In the genomic region with DNA sequence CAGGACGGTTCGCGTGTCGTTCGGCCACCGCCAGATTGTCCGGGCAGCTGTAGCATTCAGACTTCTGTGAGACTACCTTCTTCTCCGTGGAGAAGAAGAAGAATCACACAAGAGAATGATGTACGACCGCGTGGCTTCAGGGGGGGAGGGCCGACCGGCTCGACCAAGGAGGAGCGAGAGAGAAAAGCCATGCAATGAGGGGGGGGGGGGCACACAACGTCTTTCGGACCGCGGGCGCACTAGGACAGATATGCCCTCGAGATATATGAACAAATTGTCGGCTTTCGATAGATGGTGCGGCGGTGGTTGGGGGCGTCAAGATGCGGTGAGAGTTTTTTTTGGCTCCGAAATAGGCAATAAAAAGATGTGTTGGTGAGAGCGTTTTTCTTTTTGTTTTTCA, we compare ENCODE assay signal across 7 worm cellular contexts.
TF ChIP-seq lines count a peak whose summit lies in the region.

No protein-coding gene starts in this region.

TF ChIP-seq in whole organism, L1 larva, 84 proteins besides CTCF, POLR2A, EP300 and RAD21:
- TF ChIP-seq lin-14 (GFP tag; optimal IDR thresholded peaks at IDR 0.05; lab: Kevin White, UChicago) = peak; percentile 62
- TF ChIP-seq rnt-1 (tag; optimal IDR thresholded peaks at IDR 0.05; lab: Kevin White, UChicago) = peak; percentile 6
- TF ChIP-seq efl-1 (optimal IDR thresholded peaks at IDR 0.05; lab: Kevin White, UChicago) = no peak
- peak in 1 of 2 experiments; percentile 72 for TF ChIP-seq efl-1 (GFP tag; optimal IDR thresholded peaks at IDR 0.05 in 1 of 2; lab: Kevin White, UChicago)
- no peak for TF ChIP-seq lir-3 (tag; optimal IDR thresholded peaks at IDR 0.05; lab: Kevin White, UChicago; ENCODE audit: poor library complexity)

TF ChIP-seq in whole organism, L3 larva, 47 proteins besides CTCF, POLR2A, EP300 and RAD21:
- peak; percentile 6 for TF ChIP-seq nfya-1 (tag; optimal IDR thresholded peaks at IDR 0.05; lab: Kevin White, UChicago; ENCODE audit: insufficient read depth)
- TF ChIP-seq lin-39 (tag; optimal IDR thresholded peaks at IDR 0.05; lab: Kevin White, UChicago) = peak; percentile 64
- no peak for TF ChIP-seq ZK546.5 (tag; optimal IDR thresholded peaks at IDR 0.05; lab: Kevin White, UChicago)
- no peak for TF ChIP-seq nhr-43 (tag; optimal IDR thresholded peaks at IDR 0.05; lab: Kevin White, UChicago; ENCODE audit: poor library complexity, severe bottlenecking)

TF ChIP-seq in whole organism, L4 larva, 104 proteins besides CTCF, POLR2A, EP300 and RAD21 (continues in another document):
- TF ChIP-seq lin-15B (tag; optimal IDR thresholded peaks at IDR 0.05; lab: Kevin White, UChicago) (no peak), ceh-32 (tag; optimal IDR thresholded peaks at IDR 0.05; lab: Kevin White, UChicago; ENCODE audit: poor library complexity) (no peak), hlh-30 (tag; optimal IDR thresholded peaks at IDR 0.05; lab: Kevin White, UChicago; ENCODE audit: insufficient read depth) (peak; percentile 22), lir-3 (tag; optimal IDR thresholded peaks at IDR 0.05; lab: Kevin White, UChicago) (no peak), nhr-6 (tag; optimal IDR thresholded peaks at IDR 0.05; lab: Kevin White, UChicago) (no peak), nhr-237 (tag; optimal IDR thresholded peaks at IDR 0.05; lab: Kevin White, UChicago) (no peak), dmd-8 (GFP tag; IDR thresholded peaks at IDR 0.05; lab: Robert Waterston, UW) (no peak), egl-43 (GFP tag; IDR thresholded peaks at IDR 0.05; lab: Robert Waterston, UW) (no peak), spr-1 (tag; optimal IDR thresholded peaks at IDR 0.05; lab: Kevin White, UChicago) (no peak), mes-2 (tag; optimal IDR thresholded peaks at IDR 0.05; lab: Kevin White, UChicago; ENCODE audit: poor library complexity, severe bottlenecking) (no peak), unc-62 (GFP tag; optimal IDR thresholded peaks at IDR 0.05 in 1 of 2; lab: Kevin White, UChicago) (peak in 1 of 2 experiments; percentile 14), unc-62 (tag; optimal IDR thresholded peaks at IDR 0.05; lab: Kevin White, UChicago) (no peak), daf-8 (GFP tag; IDR thresholded peaks at IDR 0.05; lab: Robert Waterston, UW) (no peak), mdl-1 (tag; optimal IDR thresholded peaks at IDR 0.05; lab: Kevin White, UChicago) (no peak), egl-27 (tag; optimal IDR thresholded peaks at IDR 0.05; lab: Kevin White, UChicago) (no peak)

TF ChIP-seq in whole organism, early embryonic, 17 proteins besides CTCF, POLR2A, EP300 and RAD21:
- peak; percentile 50 for TF ChIP-seq hmg-4 (GFP tag; optimal IDR thresholded peaks at IDR 0.05; lab: Kevin White, UChicago)
- TF ChIP-seq hmbx-1 (tag; optimal IDR thresholded peaks at IDR 0.05; lab: Kevin White, UChicago) = no peak

TF ChIP-seq in whole organism, late embryonic, 69 proteins besides CTCF, POLR2A, EP300 and RAD21:
- TF ChIP-seq ceh-31 (tag; optimal IDR thresholded peaks at IDR 0.05; lab: Kevin White, UChicago) (peak; percentile 85), elt-2 (tag; optimal IDR thresholded peaks at IDR 0.05; lab: Kevin White, UChicago) (no peak)

TF ChIP-seq in whole organism, mixed stage, embryonic, 35 proteins besides CTCF, POLR2A, EP300 and RAD21:
- TF ChIP-seq ceh-39 (tag; optimal IDR thresholded peaks at IDR 0.05; lab: Kevin White, UChicago) (no peak), unc-120 (tag; optimal IDR thresholded peaks at IDR 0.05; lab: Kevin White, UChicago; ENCODE audit: poor library complexity, severe bottlenecking) (peak; percentile 3), sptf-1 (tag; optimal IDR thresholded peaks at IDR 0.05; lab: Kevin White, UChicago) (peak; percentile 43), zip-8 (tag; optimal IDR thresholded peaks at IDR 0.05; lab: Kevin White, UChicago) (no peak)

TF ChIP-seq in whole organism, young adult, 124 proteins besides CTCF, POLR2A, EP300 and RAD21:
- TF ChIP-seq T07F8.4 (tag; optimal IDR thresholded peaks at IDR 0.05; lab: Kevin White, UChicago) (no peak), dpff-1 (tag; optimal IDR thresholded peaks at IDR 0.05; lab: Kevin White, UChicago) (no peak), cebp-1 (GFP tag; IDR thresholded peaks at IDR 0.05; lab: Robert Waterston, UW) (no peak), cebp-1 (tag; optimal IDR thresholded peaks at IDR 0.05; lab: Kevin White, UChicago) (peak; percentile 20), zfh-2 (GFP tag; conservative IDR thresholded peaks at IDR 0.05; lab: Robert Waterston, UW) (peak; percentile 94), egl-18 (GFP tag; IDR thresholded peaks at IDR 0.05; lab: Robert Waterston, UW) (no peak), nhr-179 (tag; optimal IDR thresholded peaks at IDR 0.05; lab: Kevin White, UChicago) (no peak), snpc-1.3 (tag; optimal IDR thresholded peaks at IDR 0.05; lab: Kevin White, UChicago; ENCODE audit: insufficient read depth) (no peak), let-526 (GFP tag; IDR thresholded peaks at IDR 0.05; lab: Robert Waterston, UW) (no peak), madf-3 (GFP tag; IDR thresholded peaks at IDR 0.05; lab: Robert Waterston, UW) (no peak), mcd-1 (GFP tag; IDR thresholded peaks at IDR 0.05; lab: Robert Waterston, UW) (no peak), hsf-1 (GFP tag; IDR thresholded peaks at IDR 0.05; lab: Robert Waterston, UW) (no peak), attf-3 (GFP tag; conservative IDR thresholded peaks at IDR 0.05; lab: Robert Waterston, UW) (no peak)
TF ChIP-seq in whole organism, young adult: peak in this region for 2.
